Worm (Caenorhabditis elegans) whole organism, L2 larva: ENCODE results near the gene F41E6.15.

ENCODE experiments used
- crh-2 ChIP-seq: sonication (generic microtip); optimal IDR thresholded peaks from 2 replicates; lab custom pipeline; 2017; ENCODE audit warnings: missing biosample characterization, missing genetic modification characterization
- nhr-12 ChIP-seq: fragments of 150-350 bp; optimal IDR thresholded peaks from 2 replicates; lab custom pipeline; 2014; ENCODE audit warnings: missing biosample characterization, missing genetic modification characterization
- unc-62 ChIP-seq: fragments of 150-350 bp; optimal IDR thresholded peaks from 2 replicates; lab custom pipeline; 2014; ENCODE audit warnings: missing biosample characterization, missing genetic modification reagents, missing genetic modification characterization

DNA sequence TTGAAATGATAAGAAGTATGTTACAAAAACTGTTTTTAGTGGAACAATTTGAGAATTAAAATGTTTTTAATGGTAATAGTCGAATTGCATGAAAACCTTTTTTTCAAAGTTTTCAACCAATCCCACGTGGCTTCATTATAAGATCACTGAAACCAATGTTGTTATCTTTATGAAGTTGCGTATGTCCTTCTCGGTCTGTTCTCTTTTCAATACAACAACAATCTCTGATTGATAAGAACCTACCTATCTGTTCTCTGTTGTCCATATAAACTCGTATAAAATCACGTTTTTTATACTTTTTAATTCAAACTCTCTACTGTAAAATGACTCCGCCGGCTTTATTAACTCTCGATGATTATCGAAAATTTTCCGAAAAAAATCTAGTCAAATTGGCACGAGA is 734 bp upstream of the F41E6.15 start, which contains the start of gene F41E6.5:
- TF ChIP-seq crh-2 (peak; percentile 72), nhr-12 (no peak), unc-62 (GFP tag; lab: Kevin White, UChicago) (no peak)
